Worm (Caenorhabditis elegans): Measurements from ENCODE around the gene best-24.

DNA sequence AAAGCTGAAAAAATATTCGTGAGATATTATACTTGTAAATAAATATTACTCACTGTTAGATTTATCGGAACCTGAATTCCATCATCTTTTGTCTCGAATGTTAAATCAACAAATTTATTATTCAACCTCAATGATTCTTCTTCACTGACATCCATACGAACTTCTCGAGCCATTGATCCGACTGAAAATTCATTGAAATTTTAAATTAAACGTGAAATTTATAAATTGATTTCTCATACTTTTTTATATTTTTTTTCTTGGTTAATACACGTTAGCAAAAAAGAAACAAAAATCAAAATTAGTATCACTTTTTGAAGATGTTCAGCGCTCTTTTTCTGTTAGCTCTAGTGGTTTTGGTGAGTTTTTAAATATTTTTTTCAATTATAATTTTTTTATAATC is 19.0 kb downstream of the best-24 start, which contains the start of gene C29E4.14:
- TF ChIP-seq mcd-1 (GFP tag; IDR thresholded peaks at IDR 0.05): no peak
- no peak for TF ChIP-seq K12H6.12 (tag; optimal IDR thresholded peaks at IDR 0.05)
- TF ChIP-seq ama-1 (optimal IDR thresholded peaks at IDR 0.05): no peak
- no peak for TF ChIP-seq ama-1 (GFP tag; optimal IDR thresholded peaks at IDR 0.05)

Measured in whole organism, young adult.